Fruit fly (Drosophila melanogaster): Measurements from ENCODE around the gene Hmgcr.

The Hmgcr gene

dm6 chr3R:23728086-23728485 is 5.0 kb upstream of the Hmgcr start:
- TF ChIP-seq OdsH (GFP tag; optimal IDR thresholded peaks at IDR 0.05) (no peak), CG15336 (GFP tag; IDR thresholded peaks at IDR 0.05) (peak; percentile 36; the same call in 1 of the 2 replicates), Eip75B (GFP tag; optimal IDR thresholded peaks at IDR 0.05) (peak; percentile 16), eg (GFP tag; IDR thresholded peaks at IDR 0.05) (peak; percentile 78), pdm3 (GFP tag; optimal IDR thresholded peaks at IDR 0.05) (no peak), Hr4 (GFP tag; optimal IDR thresholded peaks at IDR 0.05) (no peak), Eip78C (GFP tag) (peak; percentile 71), Ets96B (tag; optimal IDR thresholded peaks at IDR 0.05) (peak; percentile 16), CG10631 (GFP tag; optimal IDR thresholded peaks at IDR 0.05) (no peak), fd85E (GFP tag; optimal IDR thresholded peaks at IDR 0.05) (no peak), ss (GFP tag; optimal IDR thresholded peaks at IDR 0.05) (peak; percentile 60 to 77), Ets21C (GFP tag; optimal IDR thresholded peaks at IDR 0.05) (no peak), CG10669 (GFP tag; optimal IDR thresholded peaks at IDR 0.05) (peak; percentile 44), CG9139 (GFP tag; optimal IDR thresholded peaks at IDR 0.05) (peak; percentile 61), CG3032 (tag; optimal IDR thresholded peaks at IDR 0.05) (peak; percentile 27), svp (GFP tag) (peak; percentile 74), CG1621 (tag; optimal IDR thresholded peaks at IDR 0.05) (peak; percentile 8), Blimp-1 (GFP tag; optimal IDR thresholded peaks at IDR 0.05) (no peak), Eip93F (GFP tag; optimal IDR thresholded peaks at IDR 0.05) (peak; percentile 1), CG6163 (GFP tag; IDR thresholded peaks at IDR 0.05) (peak; percentile 81), spab (GFP tag; optimal IDR thresholded peaks at IDR 0.05) (peak; percentile 6), esn (GFP tag; optimal IDR thresholded peaks at IDR 0.05) (no peak), fkh (GFP tag; optimal IDR thresholded peaks at IDR 0.05) (peak; percentile 12), CG8119 (GFP tag; IDR thresholded peaks at IDR 0.05) (peak; percentile 74; the same call in 2 of the 3 replicates), net (GFP tag; optimal IDR thresholded peaks at IDR 0.05) (peak; percentile 33), CG6276 (GFP tag; optimal IDR thresholded peaks at IDR 0.05) (peak; percentile 49), Lpt (GFP tag; optimal IDR thresholded peaks at IDR 0.05) (peak; percentile 10), Met (GFP tag; optimal IDR thresholded peaks at IDR 0.05) (no peak), CG16779 (tag; optimal IDR thresholded peaks at IDR 0.05) (peak; percentile 66), achi (GFP tag; optimal IDR thresholded peaks at IDR 0.05) (peak; percentile 10), CG32006 (GFP tag; optimal IDR thresholded peaks at IDR 0.05) (peak; percentile 21), CG3919 (GFP tag; optimal IDR thresholded peaks at IDR 0.05) (no peak), dsx (GFP tag; optimal IDR thresholded peaks at IDR 0.05; ENCODE audit: poor library complexity, severe bottlenecking) (peak; percentile 46), CG6808 (GFP tag; optimal IDR thresholded peaks at IDR 0.05) (peak; percentile 65)

DNA sequence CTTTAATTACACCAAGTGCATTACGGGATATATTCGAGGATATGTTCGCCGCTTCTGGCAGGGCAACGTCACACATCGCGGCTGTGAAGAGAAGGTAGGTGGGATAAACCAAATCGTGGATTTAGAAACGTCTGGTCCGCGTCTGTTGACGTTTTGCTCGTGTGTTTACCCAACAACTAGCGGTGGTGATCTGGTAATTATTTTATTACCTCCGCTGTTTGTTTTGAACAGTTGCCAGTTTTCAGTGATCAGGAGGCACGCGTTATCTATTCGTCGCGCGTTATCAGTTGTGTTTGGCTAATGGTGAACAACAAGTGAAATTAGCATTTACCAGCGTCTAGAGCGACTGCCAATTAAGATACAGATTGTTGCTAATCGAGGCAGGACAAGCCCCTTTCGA is 4.1 kb upstream of the Hmgcr start:
- TF ChIP-seq Ets96B (tag; optimal IDR thresholded peaks at IDR 0.05) (no peak), fkh (GFP tag; optimal IDR thresholded peaks at IDR 0.05) (peak; percentile 93), eg (GFP tag; IDR thresholded peaks at IDR 0.05) (0 out of 3 replicates have a peak, but pooled peaks have one; percentile 9)

dm6 chr3R:23729632-23730471 is 3.3 kb upstream of the Hmgcr start:
- TF ChIP-seq vri (GFP tag; optimal IDR thresholded peaks at IDR 0.05): peak; percentile 59
- no peak for TF ChIP-seq Hr38 (GFP tag; optimal IDR thresholded peaks at IDR 0.05)
- TF ChIP-seq pdm3 (GFP tag; optimal IDR thresholded peaks at IDR 0.05): no peak
- no peak for TF ChIP-seq CG10669 (GFP tag; optimal IDR thresholded peaks at IDR 0.05)
- TF ChIP-seq Eip75B (GFP tag; optimal IDR thresholded peaks at IDR 0.05): peak; percentile 59
- TF ChIP-seq acj6 (GFP tag; optimal IDR thresholded peaks at IDR 0.05): no peak
- TF ChIP-seq achi (GFP tag; optimal IDR thresholded peaks at IDR 0.05): no peak
- TF ChIP-seq fkh (GFP tag; optimal IDR thresholded peaks at IDR 0.05): peak; percentile 16
- no peak for TF ChIP-seq Met (GFP tag; optimal IDR thresholded peaks at IDR 0.05)
- TF ChIP-seq cyc (GFP tag; optimal IDR thresholded peaks at IDR 0.05): no peak
- TF ChIP-seq salr (GFP tag; optimal IDR thresholded peaks at IDR 0.05): no peak
- peak; percentile 70 for TF ChIP-seq CG6854 (GFP tag; optimal IDR thresholded peaks at IDR 0.05)
- peak; percentile 38 for TF ChIP-seq net (GFP tag; optimal IDR thresholded peaks at IDR 0.05)
- TF ChIP-seq CG7368 (GFP tag; optimal IDR thresholded peaks at IDR 0.05): no peak
- TF ChIP-seq Sox102F (GFP tag; optimal IDR thresholded peaks at IDR 0.05): peak; percentile 36
- no peak for TF ChIP-seq Smox (GFP tag; optimal IDR thresholded peaks at IDR 0.05)
- TF ChIP-seq OdsH (GFP tag; optimal IDR thresholded peaks at IDR 0.05): no peak
- peak; percentile 52 for TF ChIP-seq dsx (GFP tag; optimal IDR thresholded peaks at IDR 0.05; ENCODE audit: poor library complexity, severe bottlenecking)
- TF ChIP-seq CG3919 (GFP tag; optimal IDR thresholded peaks at IDR 0.05): peak; percentile 25
- TF ChIP-seq CG8319 (GFP tag; optimal IDR thresholded peaks at IDR 0.05): no peak
- peak; percentile 14 for TF ChIP-seq esn (GFP tag; optimal IDR thresholded peaks at IDR 0.05)
- TF ChIP-seq topi (GFP tag; optimal IDR thresholded peaks at IDR 0.05): no peak
- no peak for TF ChIP-seq CG4318 (GFP tag; optimal IDR thresholded peaks at IDR 0.05)
